Worm (Caenorhabditis elegans): ENCODE results near the gene K01C8.2.
A peak's percentile ranks its signal among the peaks of the same experiment; 100 is the strongest.

The K01C8.2 gene

DNA sequence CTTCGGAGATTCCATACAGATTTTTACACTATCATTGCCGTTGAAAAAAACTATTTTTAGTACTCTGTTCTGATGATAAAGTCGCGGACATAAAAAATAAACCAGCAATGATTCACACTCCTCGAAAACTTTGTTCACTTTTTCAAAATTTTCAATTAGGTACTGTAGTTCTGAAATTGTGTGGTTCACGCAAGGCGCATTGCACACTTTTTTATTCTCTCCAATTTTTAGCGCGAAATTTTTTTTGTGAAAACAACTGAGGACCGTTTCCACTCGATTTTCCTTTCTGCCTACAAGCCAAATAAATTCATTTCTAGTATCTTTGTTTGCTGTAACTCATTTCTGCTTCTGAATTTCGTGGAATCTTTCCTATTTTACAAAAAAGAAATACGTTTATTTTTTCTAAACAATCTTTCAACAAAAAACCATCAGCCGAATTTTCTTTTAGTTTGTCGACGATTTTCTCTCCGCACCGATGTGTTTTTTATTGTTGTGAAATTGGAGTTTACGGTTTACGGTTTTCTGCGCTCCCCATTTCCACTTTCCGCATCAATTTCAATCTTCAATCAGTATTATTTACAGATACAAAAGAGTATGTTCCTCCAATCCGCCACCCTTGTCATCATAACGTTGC is 16.0 kb downstream of the K01C8.2 start, which contains the start of gene F35C11.5:
TSS of gene F35C11.5 (plus strand) at position 584 of the 634 bp plus-strand sequence.
- TF ChIP-seq lir-3 (tag; optimal IDR thresholded peaks at IDR 0.05): no peak
- no peak for TF ChIP-seq mxl-2 (GFP tag; conservative IDR thresholded peaks at IDR 0.05)
- no peak for TF ChIP-seq daf-12 (tag; optimal IDR thresholded peaks at IDR 0.05)
- TF ChIP-seq dve-1 (tag; optimal IDR thresholded peaks at IDR 0.05; ENCODE audit: insufficient read depth): no peak
- TF ChIP-seq T20F7.1 (GFP tag; optimal IDR thresholded peaks at IDR 0.05): no peak
- TF ChIP-seq aly-2 (tag; optimal IDR thresholded peaks at IDR 0.05): no peak
- TF ChIP-seq unc-39 (tag; optimal IDR thresholded peaks at IDR 0.05): no peak
- TF ChIP-seq gei-8 (GFP tag; optimal IDR thresholded peaks at IDR 0.05): no peak
- peak; percentile 46 for TF ChIP-seq unc-130 (GFP tag; optimal IDR thresholded peaks at IDR 0.05)

DNA sequence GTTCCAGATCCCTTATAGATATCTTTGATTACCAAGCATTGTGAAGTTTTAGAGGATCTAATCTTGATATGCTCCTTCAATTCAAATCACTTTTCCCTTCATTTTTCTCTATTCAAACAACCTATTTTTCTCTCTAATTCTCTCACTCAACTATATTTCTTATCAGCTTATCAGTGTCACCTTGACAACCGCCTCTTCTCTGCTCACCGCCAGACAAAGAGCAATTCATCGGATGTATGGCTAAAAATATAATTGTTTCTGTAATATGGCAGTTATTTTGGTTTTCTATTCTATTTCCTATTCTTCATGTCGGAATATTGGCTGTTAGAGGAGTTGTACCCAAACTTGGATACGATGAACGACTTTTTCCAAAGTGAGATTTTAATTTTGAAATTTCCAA is 19.5 kb downstream of the K01C8.2 start:
- no peak for TF ChIP-seq lin-29 (GFP tag; IDR thresholded peaks at IDR 0.05)
- TF ChIP-seq daf-16 (GFP tag; optimal IDR thresholded peaks at IDR 0.05): no peak
- peak; percentile 4 for TF ChIP-seq daf-16 (tag; optimal IDR thresholded peaks at IDR 0.05)
- TF ChIP-seq dve-1 (tag; optimal IDR thresholded peaks at IDR 0.05; ENCODE audit: insufficient read depth): peak; percentile 28

ce11 chrII:8248745-8249144 is 20.5 kb downstream of the K01C8.2 start, which contains the start of the genes F35C11.2 and F35C11.4:
TSS of gene F35C11.2 (minus strand) at chrII:8248834.
TSS of gene F35C11.4 (plus strand) at chrII:8249004.
- TF ChIP-seq lin-13 (GFP tag; optimal IDR thresholded peaks at IDR 0.05) (no peak), F49E8.2 (tag; optimal IDR thresholded peaks at IDR 0.05; ENCODE audit: borderline replicate concordance) (no peak), pqm-1 (tag; optimal IDR thresholded peaks at IDR 0.05) (peak; percentile 64), hlh-11 (tag; optimal IDR thresholded peaks at IDR 0.05) (peak; percentile 80), tra-1 (GFP tag; IDR thresholded peaks at IDR 0.05) (0 out of 2 replicates have a peak, but pooled peaks have one; percentile 38), fos-1 (tag; optimal IDR thresholded peaks at IDR 0.05) (no peak), pha-4 (GFP tag; IDR thresholded peaks at IDR 0.05) (no peak), pha-4 (tag; optimal IDR thresholded peaks at IDR 0.05) (peak; percentile 25), hlh-30 (tag; optimal IDR thresholded peaks at IDR 0.05; ENCODE audit: insufficient read depth) (no peak), ceh-20 (GFP tag; IDR thresholded peaks at IDR 0.05) (no peak), dpl-1 (GFP tag; optimal IDR thresholded peaks at IDR 0.05) (no peak), ceh-44 (GFP tag; IDR thresholded peaks at IDR 0.05) (no peak), nhr-28 (tag; optimal IDR thresholded peaks at IDR 0.05) (peak; percentile 70), hif-1 (tag; optimal IDR thresholded peaks at IDR 0.05) (no peak), madf-9 (GFP tag; conservative IDR thresholded peaks at IDR 0.05) (no peak), hmg-1.1 (GFP tag; IDR thresholded peaks at IDR 0.05) (no peak), lim-7 (GFP tag; IDR thresholded peaks at IDR 0.05) (no peak), daf-16 (GFP tag; optimal IDR thresholded peaks at IDR 0.05) (peak in 1 of 2 experiments; percentile 63), daf-16 (tag; optimal IDR thresholded peaks at IDR 0.05) (peak; percentile 85), php-3 (GFP tag; IDR thresholded peaks at IDR 0.05) (peak; percentile 43; the same call in 1 of the 2 replicates), ceh-32 (tag; optimal IDR thresholded peaks at IDR 0.05; ENCODE audit: poor library complexity) (no peak), ama-1 (optimal IDR thresholded peaks at IDR 0.05) (no peak), cey-2 (tag; optimal IDR thresholded peaks at IDR 0.05; ENCODE audit: borderline replicate concordance, insufficient read depth) (no peak), nhr-48 (tag; optimal IDR thresholded peaks at IDR 0.05) (peak; percentile 31), aha-1 (tag) (peak; percentile 25), nhr-237 (tag; optimal IDR thresholded peaks at IDR 0.05) (no peak), dve-1 (tag; optimal IDR thresholded peaks at IDR 0.05; ENCODE audit: insufficient read depth) (peak; percentile 79), ces-1 (GFP tag; optimal IDR thresholded peaks at IDR 0.05) (no peak), dmd-6 (GFP tag; IDR thresholded peaks at IDR 0.05) (peak; percentile 89), T20F7.1 (GFP tag; optimal IDR thresholded peaks at IDR 0.05) (peak; percentile 16), nhr-76 (tag; optimal IDR thresholded peaks at IDR 0.05) (no peak), unc-39 (tag; optimal IDR thresholded peaks at IDR 0.05) (no peak), vab-7 (GFP tag; IDR thresholded peaks at IDR 0.05) (no peak), lin-39 (tag; optimal IDR thresholded peaks at IDR 0.05) (no peak)

All from whole organism, L4 larva.